Fruit fly (Drosophila melanogaster) whole organism, embryonic: ENCODE data around the gene CG14830.

Experiments used
- Abd-B ChIP-seq: fragments of 200-800 bp; sonication (Bioruptor generic); optimal IDR thresholded peaks from 2 replicates; lab custom pipeline; 2018; ENCODE audit warnings: missing biosample characterization, mild to moderate bottlenecking, missing genetic modification characterization, moderate library complexity
- Adf1 ChIP-seq: fragments of 200-800 bp; sonication (Bioruptor generic); IDR thresholded peaks from 2 replicates; pipeline ENCODE4 v1.3.6; 2022; ENCODE audit warnings: missing biosample characterization, missing genetic modification characterization
- Atf-2 ChIP-seq: fragments of 200-800 bp; sonication (Bioruptor generic); optimal IDR thresholded peaks from 2 replicates; lab custom pipeline; 2016; ENCODE audit warnings: missing biosample characterization, missing genetic modification characterization
- CG12155 ChIP-seq: fragments of 200-800 bp; sonication (Bioruptor generic); optimal IDR thresholded peaks from 3 replicates; lab custom pipeline; 2016; ENCODE audit warnings: missing biosample characterization, missing genetic modification characterization
- CG13775 ChIP-seq: fragments of 200-800 bp; sonication (Bioruptor generic); optimal IDR thresholded peaks from 3 replicates; lab custom pipeline; 2017; ENCODE audit warnings: missing biosample characterization, mild to moderate bottlenecking, missing genetic modification characterization
- CG14014 ChIP-seq: fragments of 200-800 bp; sonication (Bioruptor generic); IDR thresholded peaks from 2 replicates; pipeline ENCODE4 v1.3.6; 2022; ENCODE audit warnings: missing biosample characterization, missing genetic modification characterization
- CG1529 ChIP-seq: fragments of 200-800 bp; sonication (Bioruptor generic); optimal IDR thresholded peaks from 3 replicates; lab custom pipeline; 2018; ENCODE audit warnings: missing biosample characterization, missing genetic modification characterization
- CG1602 ChIP-seq: fragments of 200-800 bp; sonication (Bioruptor generic); optimal IDR thresholded peaks from 3 replicates; lab custom pipeline; 2016; ENCODE audit warnings: missing biosample characterization, missing genetic modification characterization
- CG16815 ChIP-seq: fragments of 200-800 bp; sonication (Bioruptor generic); optimal IDR thresholded peaks from 3 replicates; lab custom pipeline; 2017; ENCODE audit warnings: missing biosample characterization, mild to moderate bottlenecking, missing genetic modification characterization
- CG1792 ChIP-seq: fragments of 200-800 bp; sonication (Bioruptor generic); optimal IDR thresholded peaks from 2 replicates; lab custom pipeline; 2016; ENCODE audit warnings: missing biosample characterization, missing genetic modification characterization
- CG2202 ChIP-seq: fragments of 200-800 bp; sonication (Bioruptor generic); optimal IDR thresholded peaks from 2 replicates; lab custom pipeline; 2018; ENCODE audit warnings: missing biosample characterization, mild to moderate bottlenecking, missing genetic modification characterization
- CG30431 ChIP-seq: fragments of 200-800 bp; sonication (Bioruptor generic); optimal IDR thresholded peaks from 2 replicates; lab custom pipeline; 2017; ENCODE audit warnings: missing biosample characterization, missing genetic modification characterization
- CG31365 ChIP-seq: fragments of 200-800 bp; sonication (Bioruptor generic); optimal IDR thresholded peaks from 2 replicates; lab custom pipeline; 2018; ENCODE audit warnings: missing biosample characterization, mild to moderate bottlenecking, missing genetic modification characterization
- CG3163 ChIP-seq: fragments of 200-800 bp; sonication (Bioruptor generic); optimal IDR thresholded peaks from 3 replicates; lab custom pipeline; 2016; ENCODE audit warnings: missing biosample characterization, missing genetic modification characterization
- CG32767 ChIP-seq: fragments of 200-800 bp; sonication (Bioruptor generic); IDR thresholded peaks from 2 replicates; pipeline ENCODE4 v1.3.6; 2022; ENCODE audit warnings: missing biosample characterization, missing genetic modification characterization
- CG32772 ChIP-seq: fragments of 200-800 bp; sonication (Bioruptor generic); IDR thresholded peaks from 2 replicates; pipeline ENCODE4 v1.3.6; 2022; ENCODE audit warnings: missing biosample characterization, missing genetic modification characterization
- CG33213 ChIP-seq: fragments of 200-800 bp; sonication (Bioruptor generic); optimal IDR thresholded peaks from 3 replicates; lab custom pipeline; 2016; ENCODE audit warnings: missing biosample characterization, missing genetic modification characterization
- CG4854 ChIP-seq: fragments of 200-800 bp; sonication (Bioruptor generic); optimal IDR thresholded peaks from 2 replicates; lab custom pipeline; 2016; ENCODE audit warnings: missing biosample characterization, missing genetic modification characterization, inconsistent platforms
- CG5953 ChIP-seq: fragments of 200-800 bp; sonication (Bioruptor generic); IDR thresholded peaks from 2 replicates; pipeline ENCODE4 v1.3.6; 2022; ENCODE audit warnings: missing biosample characterization, missing genetic modification characterization
- CG6175 ChIP-seq: fragments of 200-800 bp; sonication (Bioruptor generic); IDR thresholded peaks from 3 replicates; pipeline ENCODE4 v1.3.6; 2022; ENCODE audit warnings: missing biosample characterization, missing genetic modification characterization
- CG6765 ChIP-seq: fragments of 200-800 bp; sonication (Bioruptor generic); optimal IDR thresholded peaks from 3 replicates; lab custom pipeline; 2017; ENCODE audit warnings: missing biosample characterization, mild to moderate bottlenecking, missing genetic modification characterization
- CG7372 ChIP-seq: fragments of 200-800 bp; sonication (Bioruptor generic); IDR thresholded peaks from 2 replicates; pipeline ENCODE4 v1.3.6; 2022; ENCODE audit warnings: missing biosample characterization, missing genetic modification characterization
- CG8359 ChIP-seq: fragments of 200-800 bp; sonication (Bioruptor generic); optimal IDR thresholded peaks from 2 replicates; lab custom pipeline; 2017; ENCODE audit warnings: missing biosample characterization, mild to moderate bottlenecking, missing genetic modification characterization, borderline replicate concordance
- CG9932 ChIP-seq: fragments of 200-800 bp; sonication (Bioruptor generic); IDR thresholded peaks from 2 replicates; pipeline ENCODE4 v1.3.6; 2022; ENCODE audit warnings: missing biosample characterization, missing genetic modification characterization
- CoRest ChIP-seq: fragments of 200-800 bp; sonication (Bioruptor generic); optimal IDR thresholded peaks from 3 replicates; lab custom pipeline; 2018; ENCODE audit warnings: missing biosample characterization, mild to moderate bottlenecking, missing genetic modification characterization, moderate library complexity
- Fer3 ChIP-seq: fragments of 200-800 bp; sonication (Bioruptor generic); optimal IDR thresholded peaks from 2 replicates; lab custom pipeline; 2018; ENCODE audit warnings: missing biosample characterization, mild to moderate bottlenecking, missing genetic modification characterization, moderate library complexity
- Hey ChIP-seq: fragments of 200-800 bp; sonication (Bioruptor generic); optimal IDR thresholded peaks from 3 replicates; lab custom pipeline; 2018; ENCODE audit warnings: missing biosample characterization, mild to moderate bottlenecking, missing genetic modification characterization
- Nf-YB ChIP-seq: fragments of 200-800 bp; sonication (Bioruptor generic); optimal IDR thresholded peaks from 3 replicates; lab custom pipeline; 2019; ENCODE audit warnings: missing biosample characterization, mild to moderate bottlenecking, missing genetic modification characterization, moderate library complexity
- Nf-YC ChIP-seq: fragments of 200-800 bp; optimal IDR thresholded peaks from 3 replicates; lab custom pipeline; 2019; ENCODE audit warnings: missing biosample characterization, mild to moderate bottlenecking, missing genetic modification characterization, moderate library complexity
- NfI ChIP-seq: fragments of 200-800 bp; sonication (Bioruptor generic); optimal IDR thresholded peaks from 3 replicates; lab custom pipeline; 2018; ENCODE audit warnings: missing biosample characterization, mild to moderate bottlenecking, missing genetic modification characterization, moderate library complexity
- YL-1 ChIP-seq: fragments of 200-800 bp; sonication (Bioruptor generic); optimal IDR thresholded peaks from 3 replicates; lab custom pipeline; 2017; ENCODE audit warnings: missing biosample characterization, mild to moderate bottlenecking, missing genetic modification characterization
- al ChIP-seq: fragments of 200-800 bp; sonication (Bioruptor generic); IDR thresholded peaks from 2 replicates; pipeline ENCODE4 v1.3.6; 2022; ENCODE audit warnings: missing biosample characterization, missing genetic modification characterization
- az2 ChIP-seq: fragments of 200-800 bp; sonication (Bioruptor generic); optimal IDR thresholded peaks from 3 replicates; lab custom pipeline; 2016; ENCODE audit warnings: missing biosample characterization, missing genetic modification characterization
- chn ChIP-seq: fragments of 200-800 bp; sonication (Bioruptor generic); optimal IDR thresholded peaks from 2 replicates; lab custom pipeline; 2016; ENCODE audit warnings: missing biosample characterization, missing genetic modification characterization
- corto ChIP-seq: fragments of 200-800 bp; sonication (Bioruptor generic); optimal IDR thresholded peaks from 2 replicates; lab custom pipeline; 2016; ENCODE audit warnings: missing biosample characterization, mild to moderate bottlenecking, missing genetic modification characterization, moderate library complexity
- dati ChIP-seq: fragments of 200-800 bp; sonication (Bioruptor generic); IDR thresholded peaks from 2 replicates; pipeline ENCODE4 v1.3.6; 2022; ENCODE audit warnings: missing biosample characterization, missing genetic modification characterization
- ems ChIP-seq: fragments of 200-800 bp; sonication (Bioruptor generic); optimal IDR thresholded peaks from 3 replicates; lab custom pipeline; 2016; ENCODE audit warnings: missing biosample characterization, missing genetic modification characterization
- fd96Cb ChIP-seq: fragments of 200-800 bp; sonication (Bioruptor generic); optimal IDR thresholded peaks from 2 replicates; lab custom pipeline; 2018; ENCODE audit warnings: missing biosample characterization, mild to moderate bottlenecking, missing genetic modification characterization, moderate library complexity
- gcm2 ChIP-seq: fragments of 200-800 bp; sonication (Bioruptor generic); optimal IDR thresholded peaks from 2 replicates; lab custom pipeline; 2016; ENCODE audit warnings: missing biosample characterization, missing genetic modification characterization
- ham ChIP-seq: fragments of 200-800 bp; sonication (Bioruptor generic); IDR thresholded peaks from 2 replicates; pipeline ENCODE4 v1.3.6; 2022; ENCODE audit warnings: missing biosample characterization, missing genetic modification characterization
- her ChIP-seq: fragments of 200-800 bp; sonication (Bioruptor generic); optimal IDR thresholded peaks from 2 replicates; lab custom pipeline; 2016; ENCODE audit warnings: missing biosample characterization, missing genetic modification characterization
- lbe ChIP-seq: fragments of 200-800 bp; sonication (Bioruptor generic); optimal IDR thresholded peaks from 2 replicates; lab custom pipeline; 2016; ENCODE audit warnings: missing biosample characterization, mild to moderate bottlenecking, missing genetic modification characterization
- lilli ChIP-seq: fragments of 200-800 bp; sonication (Bioruptor generic); optimal IDR thresholded peaks from 3 replicates; lab custom pipeline; 2016; ENCODE audit warnings: missing biosample characterization, missing genetic modification characterization
- mam ChIP-seq: fragments of 200-800 bp; sonication (Bioruptor generic); optimal IDR thresholded peaks from 3 replicates; lab custom pipeline; 2016; ENCODE audit warnings: missing biosample characterization, missing genetic modification characterization
- oc ChIP-seq: fragments of 200-800 bp; sonication (Bioruptor generic); optimal IDR thresholded peaks from 2 replicates; lab custom pipeline; 2018; ENCODE audit warnings: missing biosample characterization, mild to moderate bottlenecking, missing genetic modification characterization, moderate library complexity
- p53 ChIP-seq: fragments of 200-800 bp; sonication (Bioruptor generic); optimal IDR thresholded peaks from 2 replicates; lab custom pipeline; 2016; ENCODE audit warnings: missing biosample characterization, missing genetic modification characterization
- pzg ChIP-seq: fragments of 200-800 bp; sonication (Bioruptor generic); optimal IDR thresholded peaks from 3 replicates; lab custom pipeline; 2018; ENCODE audit warnings: missing biosample characterization, mild to moderate bottlenecking, missing genetic modification characterization, moderate library complexity
- repo ChIP-seq: fragments of 200-800 bp; sonication (Bioruptor generic); optimal IDR thresholded peaks from 2 replicates; lab custom pipeline; 2016; ENCODE audit warnings: missing biosample characterization, missing genetic modification characterization
- seq ChIP-seq: fragments of 200-800 bp; sonication (Bioruptor generic); IDR thresholded peaks from 2 replicates; pipeline ENCODE4 v1.3.6; 2022; ENCODE audit warnings: missing biosample characterization, missing genetic modification characterization
- sob ChIP-seq: fragments of 200-800 bp; sonication (Bioruptor generic); IDR thresholded peaks from 2 replicates; pipeline ENCODE4 v1.3.6; 2022; ENCODE audit warnings: missing biosample characterization, missing genetic modification characterization
- tin ChIP-seq: fragments of 200-800 bp; sonication (Bioruptor generic); optimal IDR thresholded peaks from 3 replicates; lab custom pipeline; 2016; ENCODE audit warnings: missing biosample characterization, missing genetic modification characterization
- unc-4 ChIP-seq: fragments of 200-800 bp; sonication (Bioruptor generic); IDR thresholded peaks from 2 replicates; pipeline ENCODE4 v1.3.6; 2022; ENCODE audit warnings: missing biosample characterization, missing genetic modification characterization; ENCODE audit not compliant: partially characterized antibody

CG14830 gene

dm6 chr3L:7249167-7249566 lies 14.6 kb downstream of the CG14830 start, which contains the start of gene Cdc27 (continued):
- TF ChIP-seq Hey (no peak), Adf1 (GFP tag; lab: Robert Waterston, UW) (no peak), CG7372 (0 out of 2 replicates have a peak, but pooled peaks have one; percentile 21), CG31365 (tag; lab: Kevin White, UChicago) (no peak), az2 (peak; percentile 8), CG16815 (GFP tag; lab: Kevin White, UChicago) (no peak), fd96Cb (peak; percentile 9), CG14014 (GFP tag; lab: Robert Waterston, UW) (no peak), CG32767 (GFP tag; lab: Robert Waterston, UW) (no peak), CG13775 (peak; percentile 30), al (GFP tag; lab: Robert Waterston, UW) (peak; percentile 20; the same call in 1 of the 2 replicates), gcm2 (no peak), her (no peak), lbe (GFP tag; lab: Kevin White, UChicago) (no peak), Abd-B (GFP tag; lab: Kevin White, UChicago) (peak; percentile 67), CG6175 (GFP tag; lab: Robert Waterston, UW) (no peak), Nf-YB (no peak), dati (GFP tag; lab: Robert Waterston, UW) (no peak), unc-4 (peak; percentile 85), CG33213 (peak; percentile 30), CG3163 (GFP tag; lab: Kevin White, UChicago) (no peak), CG1602 (GFP tag; lab: Kevin White, UChicago) (peak; percentile 1), Atf-2 (peak; percentile 11), CG1792 (no peak), lilli (GFP tag; lab: Kevin White, UChicago) (peak; percentile 48), NfI (GFP tag; lab: Kevin White, UChicago) (peak; percentile 53), tin (peak; percentile 49), oc (no peak), CG30431 (GFP tag; lab: Kevin White, UChicago) (no peak), corto (GFP tag; lab: Kevin White, UChicago) (no peak), repo (GFP tag; lab: Kevin White, UChicago) (no peak), ham (no peak), CG6765 (no peak), CG1529 (no peak), pzg (GFP tag; lab: Kevin White, UChicago) (peak; percentile 89), CoRest (tag; lab: Kevin White, UChicago) (peak; percentile 62), p53 (GFP tag; lab: Kevin White, UChicago) (no peak), Nf-YC (peak; percentile 38), CG12155 (peak; percentile 36), ems (GFP tag; lab: Kevin White, UChicago) (no peak), chn (GFP tag; lab: Kevin White, UChicago) (peak; percentile 29), mam (peak; percentile 61), seq (GFP tag; lab: Robert Waterston, UW) (no peak), Fer3 (tag; lab: Kevin White, UChicago) (peak; percentile 41), CG2202 (no peak), CG5953 (GFP tag; lab: Robert Waterston, UW) (no peak), CG32772 (no peak), CG9932 (peak; percentile 72), CG8359 (no peak), YL-1 (GFP tag; lab: Kevin White, UChicago) (peak; percentile 79), sob (GFP tag; lab: Robert Waterston, UW) (peak; percentile 44), CG4854 (GFP tag; lab: Kevin White, UChicago) (peak; percentile 5)
